Fruit fly (Drosophila melanogaster): ENCODE results near the gene CG15599.
A peak's percentile ranks its signal among the peaks of the same experiment; 100 is the strongest.

CG15599 gene

dm6 chrX:15712409-15712808 lies 23.8 kb upstream of the CG15599 start, which contains the start of gene HUWE1 (continued):
- TF ChIP-seq ham (GFP tag; IDR thresholded peaks at IDR 0.05) = no peak

- no peak for TF ChIP-seq CG14860 (GFP tag; IDR thresholded peaks at IDR 0.05; ENCODE audit: partially characterized antibody)
- TF ChIP-seq CG8281 (tag; optimal IDR thresholded peaks at IDR 0.05) = no peak
- TF ChIP-seq Lhr (GFP tag; optimal IDR thresholded peaks at IDR 0.05) = no peak
- TF ChIP-seq CG9727 (GFP tag; optimal IDR thresholded peaks at IDR 0.05) = peak; percentile 5
- no peak for TF ChIP-seq CG7357 (GFP tag; IDR thresholded peaks at IDR 0.05)
- TF ChIP-seq CG11093 (GFP tag; IDR thresholded peaks at IDR 0.05) = no peak
- no peak for TF ChIP-seq phol (tag; optimal IDR thresholded peaks at IDR 0.05)
- TF ChIP-seq CG6689 (GFP tag; IDR thresholded peaks at IDR 0.05) = no peak
- no peak for TF ChIP-seq CG34224 (GFP tag; IDR thresholded peaks at IDR 0.05; ENCODE audit: partially characterized antibody)
- TF ChIP-seq CG5180 (GFP tag; optimal IDR thresholded peaks at IDR 0.05) = no peak
- no peak for TF ChIP-seq H15 (GFP tag; IDR thresholded peaks at IDR 0.05)
- no peak for TF ChIP-seq tna (GFP tag; IDR thresholded peaks at IDR 0.05; ENCODE audit: partially characterized antibody)
- TF ChIP-seq btn (GFP tag; optimal IDR thresholded peaks at IDR 0.05) = no peak
- TF ChIP-seq salm (tag; optimal IDR thresholded peaks at IDR 0.05) = no peak
- no peak for TF ChIP-seq CG2202 (tag; optimal IDR thresholded peaks at IDR 0.05)
- no peak for TF ChIP-seq Rx (GFP tag; IDR thresholded peaks at IDR 0.05)
- no peak for TF ChIP-seq tap (tag; optimal IDR thresholded peaks at IDR 0.05)
- no peak for TF ChIP-seq tgo (GFP tag; IDR thresholded peaks at IDR 0.05)
- TF ChIP-seq CG17361 (GFP tag; IDR thresholded peaks at IDR 0.05) = peak; percentile 23; the same call in 1 of the 3 replicates
- no peak for TF ChIP-seq CG15696 (tag; optimal IDR thresholded peaks at IDR 0.05)
- TF ChIP-seq Dp (GFP tag; optimal IDR thresholded peaks at IDR 0.05) = peak; percentile 3
- peak; percentile 18 for TF ChIP-seq CG2116 (GFP tag; optimal IDR thresholded peaks at IDR 0.05)
- no peak for TF ChIP-seq CG2120 (GFP tag; optimal IDR thresholded peaks at IDR 0.05)
- TF ChIP-seq CG7839 (tag; optimal IDR thresholded peaks at IDR 0.05) = no peak
- TF ChIP-seq nmo (GFP tag; optimal IDR thresholded peaks at IDR 0.05) = no peak
- TF ChIP-seq CG16813 (GFP tag; IDR thresholded peaks at IDR 0.05; ENCODE audit: partially characterized antibody) = no peak
- no peak for TF ChIP-seq unc-4 (GFP tag; IDR thresholded peaks at IDR 0.05; ENCODE audit: partially characterized antibody)
- no peak for TF ChIP-seq NC2β (GFP tag; optimal IDR thresholded peaks at IDR 0.05)
- TF ChIP-seq al (GFP tag; IDR thresholded peaks at IDR 0.05) = no peak
- TF ChIP-seq TFAM (GFP tag; optimal IDR thresholded peaks at IDR 0.05) = no peak
- no peak for TF ChIP-seq GATAe (GFP tag; conservative IDR thresholded peaks at IDR 0.05)
- TF ChIP-seq CG13624 (GFP tag; optimal IDR thresholded peaks at IDR 0.05) = no peak
- no peak for TF ChIP-seq fru (optimal IDR thresholded peaks at IDR 0.05)
- no peak for TF ChIP-seq H2.0 (GFP tag; IDR thresholded peaks at IDR 0.05)
- TF ChIP-seq Oli (tag; optimal IDR thresholded peaks at IDR 0.05) = no peak
- TF ChIP-seq Hr3 (GFP tag; optimal IDR thresholded peaks at IDR 0.05) = no peak
- no peak for TF ChIP-seq Stat92E (GFP tag; optimal IDR thresholded peaks at IDR 0.05)
- TF ChIP-seq CG14050 (GFP tag; IDR thresholded peaks at IDR 0.05) = no peak
- no peak for TF ChIP-seq CG7556 (GFP tag; optimal IDR thresholded peaks at IDR 0.05)
- no peak for TF ChIP-seq CG7271 (tag; optimal IDR thresholded peaks at IDR 0.05)
- no peak for TF ChIP-seq Doc2 (GFP tag; IDR thresholded peaks at IDR 0.05)
- no peak for TF ChIP-seq CG4820 (GFP tag; optimal IDR thresholded peaks at IDR 0.05)
- TF ChIP-seq CG1529 (GFP tag; optimal IDR thresholded peaks at IDR 0.05) = no peak
- TF ChIP-seq Antp (GFP tag; optimal IDR thresholded peaks at IDR 0.05) = no peak
- no peak for TF ChIP-seq nerfin-2 (GFP tag; IDR thresholded peaks at IDR 0.05; ENCODE audit: partially characterized antibody)
- TF ChIP-seq bowl (GFP tag; IDR thresholded peaks at IDR 0.05) = no peak
- 0 out of 2 replicates have a peak, but pooled peaks have one; percentile 8 for TF ChIP-seq amos (GFP tag; IDR thresholded peaks at IDR 0.05; ENCODE audit: partially characterized antibody)
- peak; percentile 72 for TF ChIP-seq CG14710 (tag; optimal IDR thresholded peaks at IDR 0.05)
These were observed 22.1 kb upstream of the CG15599 start for dm6 chrX:15710751-15711179.

All from whole organism, embryonic.